Fruit fly (Drosophila melanogaster): ENCODE results near the gene Afti.

The Afti gene

DNA sequence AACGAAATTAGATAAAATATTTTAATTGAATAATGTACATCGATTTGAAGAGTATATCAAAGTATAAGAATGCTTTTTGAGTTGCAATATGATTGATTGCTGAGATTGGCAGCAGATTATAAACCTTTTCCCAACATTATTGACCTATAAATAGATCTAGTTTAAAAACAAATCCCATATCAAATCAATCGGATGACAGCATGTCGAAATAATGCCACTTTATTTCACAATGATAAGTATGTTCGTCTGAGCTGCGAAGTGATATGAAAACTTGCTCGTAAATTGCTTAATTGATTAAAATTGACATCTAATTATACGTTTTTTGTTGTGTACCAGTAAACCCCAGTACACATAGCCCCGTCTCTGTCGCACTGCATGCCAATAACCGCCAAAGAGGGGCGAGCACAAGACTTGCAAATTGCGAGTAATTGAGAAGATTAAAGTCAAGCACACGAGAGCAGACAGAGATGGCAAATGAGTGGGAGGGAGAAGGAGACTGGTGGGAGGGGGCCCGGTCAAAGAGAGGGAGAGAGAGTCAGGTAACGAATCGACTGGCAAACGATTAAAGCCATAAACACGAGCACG, 43.4 kb downstream of the Afti start (continued):
- TF ChIP-seq Mes4 (GFP tag; optimal IDR thresholded peaks at IDR 0.05): no peak
- TF ChIP-seq slou (GFP tag; optimal IDR thresholded peaks at IDR 0.05): no peak
- TF ChIP-seq CG18599 (GFP tag; optimal IDR thresholded peaks at IDR 0.05): peak; percentile 22
- no peak for TF ChIP-seq toy (GFP tag; IDR thresholded peaks at IDR 0.05)
- TF ChIP-seq CG8359 (GFP tag; optimal IDR thresholded peaks at IDR 0.05; ENCODE audit: borderline replicate concordance): no peak
- TF ChIP-seq al (GFP tag; IDR thresholded peaks at IDR 0.05): no peak
- TF ChIP-seq CG12744 (GFP tag; optimal IDR thresholded peaks at IDR 0.05): no peak
- TF ChIP-seq CG17359 (tag; optimal IDR thresholded peaks at IDR 0.05): no peak
- peak; percentile 52 for TF ChIP-seq CG10147 (GFP tag; optimal IDR thresholded peaks at IDR 0.05)
- TF ChIP-seq Abd-B (GFP tag; optimal IDR thresholded peaks at IDR 0.05): peak; percentile 41
- TF ChIP-seq gsb (GFP tag; IDR thresholded peaks at IDR 0.05): no peak
- TF ChIP-seq HmgD (GFP tag; optimal IDR thresholded peaks at IDR 0.05): no peak
- peak; percentile 81 for TF ChIP-seq sens (GFP tag)
- TF ChIP-seq CG6791 (GFP tag; IDR thresholded peaks at IDR 0.05; ENCODE audit: partially characterized antibody): no peak
- no peak for TF ChIP-seq Ets97D (GFP tag; optimal IDR thresholded peaks at IDR 0.05)
- peak; percentile 28 for TF ChIP-seq CG12942 (GFP tag; optimal IDR thresholded peaks at IDR 0.05)
- no peak for TF ChIP-seq ase (GFP tag; IDR thresholded peaks at IDR 0.05)
- TF ChIP-seq HLHmδ (GFP tag; optimal IDR thresholded peaks at IDR 0.05): no peak
- TF ChIP-seq psq (GFP tag; optimal IDR thresholded peaks at IDR 0.05): no peak
- no peak for TF ChIP-seq Lpt (GFP tag; optimal IDR thresholded peaks at IDR 0.05)
- TF ChIP-seq hth (optimal IDR thresholded peaks at IDR 0.05): no peak
- no peak for TF ChIP-seq CG33213 (GFP tag; optimal IDR thresholded peaks at IDR 0.05)
- TF ChIP-seq CG15601 (tag; optimal IDR thresholded peaks at IDR 0.05): no peak
- TF ChIP-seq NfI (GFP tag; optimal IDR thresholded peaks at IDR 0.05): peak; percentile 19
- no peak for TF ChIP-seq CG4404 (GFP tag; IDR thresholded peaks at IDR 0.05)
- peak; percentile 65 for TF ChIP-seq zfh2 (GFP tag; optimal IDR thresholded peaks at IDR 0.05)
- TF ChIP-seq nau (GFP tag; optimal IDR thresholded peaks at IDR 0.05): no peak
- no peak for TF ChIP-seq CG17802 (tag; optimal IDR thresholded peaks at IDR 0.05)
- no peak for TF ChIP-seq CG31365 (tag; optimal IDR thresholded peaks at IDR 0.05)
- peak; percentile 4 for TF ChIP-seq ERR (GFP tag; optimal IDR thresholded peaks at IDR 0.05)
- TF ChIP-seq luna (GFP tag; optimal IDR thresholded peaks at IDR 0.05): peak; percentile 60
- TF ChIP-seq sisA (GFP tag; IDR thresholded peaks at IDR 0.05): no peak
- TF ChIP-seq Poxn (GFP tag; IDR thresholded peaks at IDR 0.05): no peak
- no peak for TF ChIP-seq CG31224 (GFP tag; IDR thresholded peaks at IDR 0.05)
- TF ChIP-seq grau (tag; optimal IDR thresholded peaks at IDR 0.05): peak; percentile 61
- no peak for TF ChIP-seq lmd (GFP tag; IDR thresholded peaks at IDR 0.05)
- no peak for TF ChIP-seq tll (GFP tag; optimal IDR thresholded peaks at IDR 0.05)
- no peak for TF ChIP-seq ab (GFP tag; optimal IDR thresholded peaks at IDR 0.05)
- no peak for TF ChIP-seq Side (GFP tag; optimal IDR thresholded peaks at IDR 0.05)
- TF ChIP-seq h (optimal IDR thresholded peaks at IDR 0.05): no peak
- TF ChIP-seq jigr1 (GFP tag; IDR thresholded peaks at IDR 0.05): no peak
- TF ChIP-seq CG6254 (GFP tag; optimal IDR thresholded peaks at IDR 0.05): no peak
- TF ChIP-seq ci (GFP tag; IDR thresholded peaks at IDR 0.05): no peak
- no peak for TF ChIP-seq ATbp (GFP tag; optimal IDR thresholded peaks at IDR 0.05)
- peak in 1 of 2 experiments; percentile 30 for TF ChIP-seq Pdp1 (GFP tag; optimal IDR thresholded peaks at IDR 0.05)
- no peak for TF ChIP-seq cg (GFP tag; optimal IDR thresholded peaks at IDR 0.05)
- TF ChIP-seq dm (GFP tag; optimal IDR thresholded peaks at IDR 0.05): no peak
- peak; percentile 7 for TF ChIP-seq Sox100B (GFP tag; optimal IDR thresholded peaks at IDR 0.05)
- no peak for TF ChIP-seq CG34224 (GFP tag; IDR thresholded peaks at IDR 0.05; ENCODE audit: partially characterized antibody)
- no peak for TF ChIP-seq gt (GFP tag; IDR thresholded peaks at IDR 0.05)
- no peak for TF ChIP-seq Optix (GFP tag; IDR thresholded peaks at IDR 0.05)
- no peak for TF ChIP-seq CG6175 (GFP tag; IDR thresholded peaks at IDR 0.05)

All from whole organism, embryonic.